Fruit fly (Drosophila melanogaster) whole organism, embryonic: ENCODE data around the gene Coa8.

Experiments used
- CG10267 ChIP-seq: fragments of 200-800 bp; sonication (Bioruptor generic); optimal IDR thresholded peaks from 2 replicates; lab custom pipeline; 2018; ENCODE audit warnings: missing biosample characterization, mild to moderate bottlenecking, missing genetic modification characterization, moderate library complexity
- CG11247 ChIP-seq: fragments of 200-800 bp; sonication (Bioruptor generic); IDR thresholded peaks from 2 replicates; pipeline ENCODE4 v1.3.6; 2022; ENCODE audit warnings: missing biosample characterization, missing genetic modification characterization
- CG12219 ChIP-seq: fragments of 200-800 bp; sonication (Bioruptor generic); optimal IDR thresholded peaks from 3 replicates; lab custom pipeline; 2018; ENCODE audit warnings: missing biosample characterization, mild to moderate bottlenecking, missing genetic modification characterization
- CG14014 ChIP-seq: fragments of 200-800 bp; sonication (Bioruptor generic); IDR thresholded peaks from 2 replicates; pipeline ENCODE4 v1.3.6; 2022; ENCODE audit warnings: missing biosample characterization, missing genetic modification characterization
- CG14667 ChIP-seq: fragments of 200-800 bp; sonication (Bioruptor generic); IDR thresholded peaks from 2 replicates; pipeline ENCODE4 v1.3.6; 2022; ENCODE audit warnings: missing biosample characterization, missing genetic modification characterization
- CG15269 ChIP-seq: fragments of 200-800 bp; sonication (Bioruptor generic); optimal IDR thresholded peaks from 2 replicates; lab custom pipeline; 2018; ENCODE audit warnings: missing biosample characterization, mild to moderate bottlenecking, missing genetic modification characterization, moderate library complexity
- CG1529 ChIP-seq: fragments of 200-800 bp; sonication (Bioruptor generic); optimal IDR thresholded peaks from 3 replicates; lab custom pipeline; 2018; ENCODE audit warnings: missing biosample characterization, missing genetic modification characterization
- CG15696 ChIP-seq: fragments of 200-800 bp; sonication (Bioruptor generic); optimal IDR thresholded peaks from 2 replicates; lab custom pipeline; 2019; ENCODE audit warnings: missing biosample characterization, mild to moderate bottlenecking, missing genetic modification characterization, moderate library complexity
- CG17359 ChIP-seq: fragments of 200-800 bp; sonication (Bioruptor generic); optimal IDR thresholded peaks from 3 replicates; lab custom pipeline; 2018; ENCODE audit warnings: missing biosample characterization, mild to moderate bottlenecking, missing genetic modification characterization, moderate library complexity
- CG17912 ChIP-seq: fragments of 200-800 bp; sonication (Bioruptor generic); optimal IDR thresholded peaks from 2 replicates; lab custom pipeline; 2018; ENCODE audit warnings: missing biosample characterization, mild to moderate bottlenecking, missing genetic modification characterization
- CG1792 ChIP-seq: fragments of 200-800 bp; sonication (Bioruptor generic); optimal IDR thresholded peaks from 2 replicates; lab custom pipeline; 2016; ENCODE audit warnings: missing biosample characterization, missing genetic modification characterization
- CG18011 ChIP-seq: fragments of 200-800 bp; sonication (Bioruptor generic); optimal IDR thresholded peaks from 2 replicates; lab custom pipeline; 2017; ENCODE audit warnings: missing biosample characterization, missing genetic modification characterization, mild to moderate bottlenecking, moderate library complexity, missing genotype
- CG18262 ChIP-seq: fragments of 200-800 bp; optimal IDR thresholded peaks from 3 replicates; lab custom pipeline; 2019; ENCODE audit warnings: missing biosample characterization, mild to moderate bottlenecking, missing genetic modification characterization, moderate library complexity
- CG2875 ChIP-seq: fragments of 200-800 bp; sonication (Bioruptor generic); optimal IDR thresholded peaks from 2 replicates; lab custom pipeline; 2017; ENCODE audit warnings: missing biosample characterization, mild to moderate bottlenecking, missing genetic modification characterization, missing genetic modification reagents
- CG31441 ChIP-seq: fragments of 200-800 bp; sonication (Bioruptor generic); IDR thresholded peaks from 2 replicates; pipeline ENCODE4 v1.3.6; 2022; ENCODE audit warnings: missing biosample characterization, missing genetic modification characterization
- CG32772 ChIP-seq: fragments of 200-800 bp; sonication (Bioruptor generic); IDR thresholded peaks from 2 replicates; pipeline ENCODE4 v1.3.6; 2022; ENCODE audit warnings: missing biosample characterization, missing genetic modification characterization
- CG4730 ChIP-seq: fragments of 200-800 bp; sonication (Bioruptor generic); IDR thresholded peaks from 2 replicates; pipeline ENCODE4 v1.3.6; 2022; ENCODE audit warnings: missing biosample characterization, missing genetic modification characterization
- CG6791 ChIP-seq: fragments of 200-800 bp; sonication (Bioruptor generic); IDR thresholded peaks from 3 replicates; pipeline ENCODE4 v1.3.6; 2022; ENCODE audit warnings: missing biosample characterization, missing genetic modification characterization; ENCODE audit not compliant: partially characterized antibody
- CG7372 ChIP-seq: fragments of 200-800 bp; sonication (Bioruptor generic); IDR thresholded peaks from 2 replicates; pipeline ENCODE4 v1.3.6; 2022; ENCODE audit warnings: missing biosample characterization, missing genetic modification characterization
- CG8290 ChIP-seq, 3 experiments: fragments of 200-800 bp; sonication (Bioruptor generic); optimal IDR thresholded peaks; 2 replicates each; lab custom pipeline; 2016 to 2019; ENCODE audit warnings: missing biosample characterization in 3 of 3, missing genetic modification characterization in 3 of 3, mild to moderate bottlenecking in 2 of 3, moderate library complexity in 1 of 3
- CG8359 ChIP-seq: fragments of 200-800 bp; sonication (Bioruptor generic); optimal IDR thresholded peaks from 2 replicates; lab custom pipeline; 2017; ENCODE audit warnings: missing biosample characterization, mild to moderate bottlenecking, missing genetic modification characterization, borderline replicate concordance
- CG9876 ChIP-seq: fragments of 200-800 bp; sonication (Bioruptor generic); optimal IDR thresholded peaks from 2 replicates; lab custom pipeline; 2016; ENCODE audit warnings: missing biosample characterization, missing genetic modification characterization
- D ChIP-seq, 2 experiments: fragments of 200-800 bp in 1 of 2; fragments of >200 bp in 1 of 2; sonication (Bioruptor generic) in 1 of 2; optimal IDR thresholded peaks; 2 replicates in 1 of 2; 3 replicates in 1 of 2; lab custom pipeline; 2017; ENCODE audit warnings: mild to moderate bottlenecking in 1 of 2, missing biosample characterization in 1 of 2, missing genetic modification characterization in 1 of 2, missing genetic modification reagents in 1 of 2
- Dip2 ChIP-seq: fragments of 200-800 bp; sonication (Bioruptor generic); IDR thresholded peaks from 2 replicates; pipeline ENCODE4 v1.3.6; 2022; ENCODE audit warnings: missing biosample characterization, missing genetic modification characterization
- Fer1 ChIP-seq: fragments of 200-800 bp; sonication (Bioruptor generic); optimal IDR thresholded peaks from 2 replicates; lab custom pipeline; 2017; ENCODE audit warnings: missing biosample characterization, mild to moderate bottlenecking, missing genetic modification characterization
- Hey ChIP-seq: fragments of 200-800 bp; sonication (Bioruptor generic); optimal IDR thresholded peaks from 3 replicates; lab custom pipeline; 2018; ENCODE audit warnings: missing biosample characterization, mild to moderate bottlenecking, missing genetic modification characterization
- Rx ChIP-seq: fragments of 200-800 bp; sonication (Bioruptor generic); IDR thresholded peaks from 2 replicates; pipeline ENCODE4 v1.3.6; 2022; ENCODE audit warnings: missing biosample characterization, missing genetic modification characterization
- Xrp1 ChIP-seq: fragments of 200-800 bp; sonication (Bioruptor generic); IDR thresholded peaks from 2 replicates; pipeline ENCODE4 v1.3.6; 2022; ENCODE audit warnings: missing biosample characterization, missing genetic modification characterization
- ap ChIP-seq: fragments of 200-800 bp; sonication (Bioruptor generic); IDR thresholded peaks from 2 replicates; pipeline ENCODE4 v1.3.6; 2022; ENCODE audit warnings: missing biosample characterization, missing genetic modification characterization
- az2 ChIP-seq: fragments of 200-800 bp; sonication (Bioruptor generic); optimal IDR thresholded peaks from 3 replicates; lab custom pipeline; 2016; ENCODE audit warnings: missing biosample characterization, missing genetic modification characterization
- bab2 ChIP-seq: fragments of 200-800 bp; sonication (Bioruptor generic); optimal IDR thresholded peaks from 2 replicates; lab custom pipeline; 2016; ENCODE audit warnings: missing biosample characterization, missing genetic modification characterization
- chn ChIP-seq: fragments of 200-800 bp; sonication (Bioruptor generic); optimal IDR thresholded peaks from 2 replicates; lab custom pipeline; 2016; ENCODE audit warnings: missing biosample characterization, missing genetic modification characterization
- corto ChIP-seq: fragments of 200-800 bp; sonication (Bioruptor generic); optimal IDR thresholded peaks from 2 replicates; lab custom pipeline; 2016; ENCODE audit warnings: missing biosample characterization, mild to moderate bottlenecking, missing genetic modification characterization, moderate library complexity
- dati ChIP-seq: fragments of 200-800 bp; sonication (Bioruptor generic); IDR thresholded peaks from 2 replicates; pipeline ENCODE4 v1.3.6; 2022; ENCODE audit warnings: missing biosample characterization, missing genetic modification characterization
- dimm ChIP-seq: fragments of 200-800 bp; sonication (Bioruptor generic); IDR thresholded peaks from 2 replicates; pipeline ENCODE4 v1.3.6; 2022; ENCODE audit warnings: missing biosample characterization, missing genetic modification characterization
- dmrt11E ChIP-seq: fragments of 200-800 bp; sonication (Bioruptor generic); optimal IDR thresholded peaks from 3 replicates; lab custom pipeline; 2018; ENCODE audit warnings: missing biosample characterization, mild to moderate bottlenecking, missing genetic modification characterization, moderate library complexity
- dysf ChIP-seq: fragments of 200-800 bp; sonication (Bioruptor generic); IDR thresholded peaks from 3 replicates; pipeline ENCODE4 v1.3.6; 2022; ENCODE audit warnings: missing biosample characterization, missing genetic modification characterization
- ems ChIP-seq: fragments of 200-800 bp; sonication (Bioruptor generic); optimal IDR thresholded peaks from 3 replicates; lab custom pipeline; 2016; ENCODE audit warnings: missing biosample characterization, missing genetic modification characterization
- gce ChIP-seq: fragments of 200-800 bp; sonication (Bioruptor generic); IDR thresholded peaks from 3 replicates; pipeline ENCODE4 v1.3.6; 2022; ENCODE audit warnings: missing biosample characterization, missing genetic modification characterization
- ken ChIP-seq: fragments of 200-800 bp; sonication (Bioruptor generic); IDR thresholded peaks from 3 replicates; pipeline ENCODE4 v1.3.6; 2022; ENCODE audit warnings: missing biosample characterization, missing genetic modification characterization
- klu ChIP-seq: fragments of 200-800 bp; sonication (Bioruptor generic); IDR thresholded peaks from 2 replicates; pipeline ENCODE4 v1.3.6; 2022; ENCODE audit warnings: missing biosample characterization, missing genetic modification characterization
- lbe ChIP-seq: fragments of 200-800 bp; sonication (Bioruptor generic); optimal IDR thresholded peaks from 2 replicates; lab custom pipeline; 2016; ENCODE audit warnings: missing biosample characterization, mild to moderate bottlenecking, missing genetic modification characterization
- nom ChIP-seq: fragments of 200-800 bp; sonication (Bioruptor generic); optimal IDR thresholded peaks from 2 replicates; lab custom pipeline; 2017; ENCODE audit warnings: missing biosample characterization, missing genetic modification characterization, mild to moderate bottlenecking, moderate library complexity, missing genetic modification reagents
- rib ChIP-seq: fragments of 200-800 bp; sonication (Bioruptor generic); IDR thresholded peaks from 2 replicates; pipeline ENCODE4 v1.3.6; 2022; ENCODE audit warnings: missing biosample characterization, missing genetic modification characterization
- schlank ChIP-seq: fragments of 200-800 bp; sonication (Bioruptor generic); optimal IDR thresholded peaks from 2 replicates; lab custom pipeline; 2018; ENCODE audit warnings: missing biosample characterization, mild to moderate bottlenecking, missing genetic modification characterization
- sd ChIP-seq: fragments of 200-800 bp; sonication (Bioruptor generic); optimal IDR thresholded peaks from 3 replicates; lab custom pipeline; 2018; ENCODE audit warnings: missing biosample characterization, mild to moderate bottlenecking, missing genetic modification characterization, moderate library complexity
- seq ChIP-seq: fragments of 200-800 bp; sonication (Bioruptor generic); IDR thresholded peaks from 2 replicates; pipeline ENCODE4 v1.3.6; 2022; ENCODE audit warnings: missing biosample characterization, missing genetic modification characterization
- tna ChIP-seq: fragments of 200-800 bp; sonication (Bioruptor generic); IDR thresholded peaks from 2 replicates; pipeline ENCODE4 v1.3.6; 2022; ENCODE audit warnings: missing biosample characterization, missing genetic modification characterization; ENCODE audit not compliant: partially characterized antibody
- tx ChIP-seq: fragments of 200-800 bp; sonication (Bioruptor generic); optimal IDR thresholded peaks from 2 replicates; lab custom pipeline; 2016; ENCODE audit warnings: missing biosample characterization, missing genetic modification characterization

The Coa8 gene

DNA sequence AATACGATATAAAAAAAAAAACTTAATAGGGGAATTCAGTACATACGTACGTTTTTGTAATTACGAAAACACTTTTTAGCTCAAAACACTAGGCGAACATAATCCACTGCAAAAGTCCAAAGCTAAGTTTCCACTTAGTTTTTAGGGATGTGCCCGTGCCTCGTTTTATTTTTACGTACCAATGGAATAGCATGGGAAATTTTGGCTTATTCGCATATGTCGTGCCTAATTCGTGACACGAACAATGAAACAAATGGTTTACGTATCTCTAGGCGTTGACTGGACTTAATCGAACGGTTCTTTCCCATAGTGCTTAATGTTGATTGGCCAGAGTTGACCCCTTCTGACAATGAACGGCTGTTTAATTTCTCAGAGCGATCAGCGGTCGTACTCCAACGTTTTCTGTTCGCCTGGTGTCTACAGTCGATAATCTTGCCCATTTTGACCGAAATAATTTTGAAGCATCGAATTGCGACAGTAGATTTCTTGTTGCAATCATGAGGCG lies 424 bp upstream of the Coa8 start, which contains the start of gene CG14818 (continued):
- TF ChIP-seq Hey (tag; lab: Kevin White, UChicago): no peak
- peak; percentile 56 for TF ChIP-seq CG7372 (GFP tag; lab: Robert Waterston, UW)
- peak; percentile 38 for TF ChIP-seq CG12219 (GFP tag; lab: Kevin White, UChicago)
- TF ChIP-seq dysf: peak; percentile 73; the same call in 1 of the 3 replicates
- no peak for TF ChIP-seq sd
- peak; percentile 24 for TF ChIP-seq tx
- peak; percentile 61 for TF ChIP-seq CG15696 (tag; lab: Kevin White, UChicago)
- no peak for TF ChIP-seq CG11247
- TF ChIP-seq CG15269 (tag; lab: Kevin White, UChicago): peak; percentile 67
- TF ChIP-seq ken (GFP tag; lab: Robert Waterston, UW): peak; percentile 67; the same call in 2 of the 3 replicates
- no peak for TF ChIP-seq seq
- no peak for TF ChIP-seq CG8359 (GFP tag; lab: Kevin White, UChicago)
- peak; percentile 67 for TF ChIP-seq CG8290 (GFP tag; optimal IDR thresholded peaks at IDR 0.05; lab: Kevin White, UChicago)
- TF ChIP-seq CG8290 (tag; optimal IDR thresholded peaks at IDR 0.05; lab: Kevin White, UChicago): peak in 1 of 2 experiments; percentile 86
- TF ChIP-seq Rx (GFP tag; lab: Robert Waterston, UW): peak; percentile 38
- peak; percentile 42 for TF ChIP-seq az2 (GFP tag; lab: Kevin White, UChicago)
- TF ChIP-seq chn (GFP tag; lab: Kevin White, UChicago): peak; percentile 53
- TF ChIP-seq CG14667 (GFP tag; lab: Robert Waterston, UW): 0 out of 2 replicates have a peak, but pooled peaks have one; percentile 15
- TF ChIP-seq CG1529 (GFP tag; lab: Kevin White, UChicago): no peak
- TF ChIP-seq CG14014 (GFP tag; lab: Robert Waterston, UW): no peak
- TF ChIP-seq klu (GFP tag; lab: Robert Waterston, UW): no peak; the same call in 1 of the 2 replicates
- TF ChIP-seq Xrp1: peak; percentile 68
- peak; percentile 54 for TF ChIP-seq lbe
- TF ChIP-seq D (optimal IDR thresholded peaks at IDR 0.05; lab: Kevin White, UChicago): no peak
- TF ChIP-seq D (GFP tag; optimal IDR thresholded peaks at IDR 0.05; lab: Kevin White, UChicago): peak; percentile 12
- TF ChIP-seq bab2: peak; percentile 44
- TF ChIP-seq Dip2 (GFP tag; lab: Robert Waterston, UW): no peak
- peak; percentile 45 for TF ChIP-seq dmrt11E (tag; lab: Kevin White, UChicago)
- TF ChIP-seq dati: no peak
- peak; percentile 42 for TF ChIP-seq schlank (tag; lab: Kevin White, UChicago)
- TF ChIP-seq CG2875 (GFP tag; lab: Kevin White, UChicago): no peak
- TF ChIP-seq CG31441 (GFP tag; lab: Robert Waterston, UW): no peak; the same call in 1 of the 2 replicates
- TF ChIP-seq Fer1 (GFP tag; lab: Kevin White, UChicago): peak; percentile 31
- peak; percentile 38 for TF ChIP-seq ems (GFP tag; lab: Kevin White, UChicago)
- TF ChIP-seq dimm (GFP tag; lab: Robert Waterston, UW): no peak
- peak; percentile 27 for TF ChIP-seq CG1792 (GFP tag; lab: Kevin White, UChicago)
- peak; percentile 95 for TF ChIP-seq CG17359 (tag; lab: Kevin White, UChicago)
- peak; percentile 13 for TF ChIP-seq CG17912 (GFP tag; lab: Kevin White, UChicago)
- TF ChIP-seq CG4730 (GFP tag; lab: Robert Waterston, UW): peak; percentile 26; the same call in 1 of the 2 replicates
- TF ChIP-seq CG10267 (tag; lab: Kevin White, UChicago): peak; percentile 45
- peak; percentile 51 for TF ChIP-seq CG9876
- no peak for TF ChIP-seq CG18011 (GFP tag; lab: Kevin White, UChicago)
- TF ChIP-seq ap: 0 out of 2 replicates have a peak, but pooled peaks have one; percentile 9
- TF ChIP-seq gce (GFP tag; lab: Robert Waterston, UW): no peak
- TF ChIP-seq CG32772 (GFP tag; lab: Robert Waterston, UW): peak; percentile 72
- TF ChIP-seq tna (GFP tag; lab: Robert Waterston, UW): peak; percentile 53; the same call in 1 of the 2 replicates
- peak; percentile 19 for TF ChIP-seq CG18262 (tag; lab: Kevin White, UChicago)
- peak; percentile 81 for TF ChIP-seq CG6791 (GFP tag; lab: Robert Waterston, UW)
- TF ChIP-seq rib (GFP tag; lab: Robert Waterston, UW): no peak
- no peak for TF ChIP-seq corto (GFP tag; lab: Kevin White, UChicago)
- TF ChIP-seq nom (GFP tag; lab: Kevin White, UChicago): no peak
